Worm (Caenorhabditis elegans): ENCODE results near the gene sec-61.G.

Gene sec-61.G

ce11 chrV:10871457-10871861 is 25.5 kb downstream of the sec-61.G start (continued):
- TF ChIP-seq ceh-14 (tag; optimal IDR thresholded peaks at IDR 0.05) (peak; percentile 35), nhr-11 (tag; optimal IDR thresholded peaks at IDR 0.05) (no peak), npax-4 (tag; optimal IDR thresholded peaks at IDR 0.05) (no peak), ceh-18 (tag; optimal IDR thresholded peaks at IDR 0.05) (peak; percentile 81), gmeb-2 (tag; optimal IDR thresholded peaks at IDR 0.05) (no peak)

ce11 chrV:10870050-10870449 is 26.9 kb downstream of the sec-61.G start:
- TF ChIP-seq ref-2 (tag; optimal IDR thresholded peaks at IDR 0.05) (no peak), K02D7.2 (tag; optimal IDR thresholded peaks at IDR 0.05) (no peak), nhr-232 (tag; optimal IDR thresholded peaks at IDR 0.05) (no peak), hlh-13 (GFP tag; optimal IDR thresholded peaks at IDR 0.05) (no peak), hlh-30 (tag; optimal IDR thresholded peaks at IDR 0.05; ENCODE audit: insufficient read depth) (no peak), pha-4 (tag; optimal IDR thresholded peaks at IDR 0.05) (no peak), pqm-1 (tag; optimal IDR thresholded peaks at IDR 0.05) (no peak), dmd-4 (tag; optimal IDR thresholded peaks at IDR 0.05; ENCODE audit: borderline replicate concordance) (no peak), che-1 (tag; optimal IDR thresholded peaks at IDR 0.05) (no peak), dve-1 (tag; optimal IDR thresholded peaks at IDR 0.05) (no peak), nfya-1 (tag; optimal IDR thresholded peaks at IDR 0.05) (no peak), sdc-2 (tag; optimal IDR thresholded peaks at IDR 0.05) (no peak), fax-1 (tag; optimal IDR thresholded peaks at IDR 0.05) (no peak), ceh-22 (tag; optimal IDR thresholded peaks at IDR 0.05) (no peak), nhr-11 (tag; optimal IDR thresholded peaks at IDR 0.05) (no peak), zip-5 (tag; optimal IDR thresholded peaks at IDR 0.05) (no peak), fkh-6 (tag; optimal IDR thresholded peaks at IDR 0.05) (no peak)

ce11 chrV:10867586-10867985 is 29.4 kb downstream of the sec-61.G start:
- TF ChIP-seq ceh-14 (tag; optimal IDR thresholded peaks at IDR 0.05): no peak
- no peak for TF ChIP-seq zip-5 (tag; optimal IDR thresholded peaks at IDR 0.05)
- no peak for TF ChIP-seq odd-2 (tag; optimal IDR thresholded peaks at IDR 0.05)
- peak; percentile 42 for TF ChIP-seq hlh-30 (tag; optimal IDR thresholded peaks at IDR 0.05; ENCODE audit: insufficient read depth)

ce11 chrV:10865599-10865998 is 31.3 kb downstream of the sec-61.G start, which contains the start of gene saeg-1:
TSS of gene saeg-1 (minus strand) at chrV:10865699.
- TF ChIP-seq ceh-22 (tag; optimal IDR thresholded peaks at IDR 0.05) (no peak), ceh-30 (tag; optimal IDR thresholded peaks at IDR 0.05) (no peak), ceh-6 (GFP tag; optimal IDR thresholded peaks at IDR 0.05) (no peak), ahr-1 (tag; optimal IDR thresholded peaks at IDR 0.05) (no peak), hlh-30 (tag; optimal IDR thresholded peaks at IDR 0.05; ENCODE audit: insufficient read depth) (no peak), ceh-19 (GFP tag; optimal IDR thresholded peaks at IDR 0.05) (no peak), rnt-1 (tag; optimal IDR thresholded peaks at IDR 0.05) (no peak), lin-11 (tag; optimal IDR thresholded peaks at IDR 0.05) (no peak), hlh-15 (tag; optimal IDR thresholded peaks at IDR 0.05) (no peak), madf-2 (tag; optimal IDR thresholded peaks at IDR 0.05) (no peak), ceh-45 (GFP tag; IDR thresholded peaks at IDR 0.05) (no peak), ceh-18 (tag; optimal IDR thresholded peaks at IDR 0.05) (no peak)

ce11 chrV:10862457-10863097 is 34.4 kb downstream of the sec-61.G start:
- TF ChIP-seq pag-3 (tag; optimal IDR thresholded peaks at IDR 0.05; ENCODE audit: borderline replicate concordance): no peak
- no peak for TF ChIP-seq pha-2 (tag; optimal IDR thresholded peaks at IDR 0.05)
- no peak for TF ChIP-seq F13H6.1 (tag; optimal IDR thresholded peaks at IDR 0.05)
- TF ChIP-seq ceh-6 (GFP tag; optimal IDR thresholded peaks at IDR 0.05): no peak
- TF ChIP-seq tbx-7 (tag; optimal IDR thresholded peaks at IDR 0.05): no peak
- no peak for TF ChIP-seq unc-86 (tag; optimal IDR thresholded peaks at IDR 0.05)
- no peak for TF ChIP-seq pha-4 (tag; optimal IDR thresholded peaks at IDR 0.05)
- no peak for TF ChIP-seq elt-4 (tag; optimal IDR thresholded peaks at IDR 0.05)
- TF ChIP-seq ceh-34 (tag; optimal IDR thresholded peaks at IDR 0.05): no peak
- TF ChIP-seq dve-1 (tag; optimal IDR thresholded peaks at IDR 0.05): no peak
- TF ChIP-seq fkh-10 (GFP tag; optimal IDR thresholded peaks at IDR 0.05): no peak
- TF ChIP-seq unc-3 (GFP tag; conservative IDR thresholded peaks at IDR 0.05): no peak
- no peak for TF ChIP-seq unc-3 (tag; optimal IDR thresholded peaks at IDR 0.05)
- TF ChIP-seq ceh-9 (tag; optimal IDR thresholded peaks at IDR 0.05): no peak
- no peak for TF ChIP-seq ceh-22 (tag; optimal IDR thresholded peaks at IDR 0.05)
